Worm (Caenorhabditis elegans): Measurements from ENCODE around the gene C31E10.6.

C31E10.6 gene

ce11 chrX:14016698-14017097 is 20.6 kb downstream of the C31E10.6 start (continued):
- TF ChIP-seq hpl-2 (GFP tag; optimal IDR thresholded peaks at IDR 0.05) (no peak), hlh-17 (GFP tag; optimal IDR thresholded peaks at IDR 0.05; ENCODE audit: borderline replicate concordance) (no peak), pqm-1 (tag; optimal IDR thresholded peaks at IDR 0.05) (no peak), fkh-4 (tag; optimal IDR thresholded peaks at IDR 0.05; ENCODE audit: borderline replicate concordance) (no peak), nhr-28 (tag; optimal IDR thresholded peaks at IDR 0.05) (no peak), nhr-85 (tag) (no peak), lin-35 (GFP tag; optimal IDR thresholded peaks at IDR 0.05) (peak in 1 of 2 experiments; percentile 59), zip-4 (GFP tag; optimal IDR thresholded peaks at IDR 0.05) (no peak)

- TF ChIP-seq mab-9 (GFP tag; IDR thresholded peaks at IDR 0.05), result no peak
- no peak for TF ChIP-seq elt-3 (tag; optimal IDR thresholded peaks at IDR 0.05)
- TF ChIP-seq efl-3 (GFP tag; optimal IDR thresholded peaks at IDR 0.05), result no peak
- TF ChIP-seq C34B4.2 (tag; optimal IDR thresholded peaks at IDR 0.05), result no peak
- TF ChIP-seq ceh-8 (GFP tag; optimal IDR thresholded peaks at IDR 0.05), result no peak
- no peak for TF ChIP-seq nhr-71 (tag; optimal IDR thresholded peaks at IDR 0.05)
- no peak for TF ChIP-seq ceh-90 (tag; optimal IDR thresholded peaks at IDR 0.05)
- TF ChIP-seq nhr-90 (tag; optimal IDR thresholded peaks at IDR 0.05; ENCODE audit: poor library complexity), result no peak
- TF ChIP-seq isw-1 (GFP tag; IDR thresholded peaks at IDR 0.05), result no peak
- no peak for TF ChIP-seq C04F5.9 (tag; optimal IDR thresholded peaks at IDR 0.05)
These were observed 24.2 kb downstream of the C31E10.6 start, which contains the start of gene C04C11.1 for ce11 chrX:14020290-14020689. TSS of gene C04C11.1 (plus strand) at chrX:14020590.

ce11 chrX:14024400-14024953 is 28.3 kb downstream of the C31E10.6 start:
- TF ChIP-seq fkh-8 (tag; optimal IDR thresholded peaks at IDR 0.05) (no peak), mdl-1 (tag; optimal IDR thresholded peaks at IDR 0.05) (no peak), nhr-20 (tag; optimal IDR thresholded peaks at IDR 0.05) (peak; percentile 15), ceh-82 (tag; optimal IDR thresholded peaks at IDR 0.05) (no peak), lin-35 (GFP tag; optimal IDR thresholded peaks at IDR 0.05) (peak in 1 of 2 experiments; percentile 26), snpc-4 (tag; optimal IDR thresholded peaks at IDR 0.05) (no peak), lin-14 (GFP tag; optimal IDR thresholded peaks at IDR 0.05) (peak; percentile 40), pax-3 (tag; optimal IDR thresholded peaks at IDR 0.05) (no peak), efl-1 (optimal IDR thresholded peaks at IDR 0.05) (no peak), efl-1 (GFP tag; optimal IDR thresholded peaks at IDR 0.05 in 1 of 2) (no peak), skn-1 (tag; optimal IDR thresholded peaks at IDR 0.05) (no peak), nhr-76 (tag; optimal IDR thresholded peaks at IDR 0.05) (no peak), ets-5 (GFP tag; IDR thresholded peaks at IDR 0.05) (no peak), zag-1 (tag; optimal IDR thresholded peaks at IDR 0.05) (no peak), unc-30 (tag; optimal IDR thresholded peaks at IDR 0.05) (no peak), dsc-1 (tag; optimal IDR thresholded peaks at IDR 0.05) (no peak), elt-2 (tag; optimal IDR thresholded peaks at IDR 0.05) (peak; percentile 50)

ce11 chrX:14026893-14027292 is 30.8 kb downstream of the C31E10.6 start:
- TF ChIP-seq C04F5.9 (tag; optimal IDR thresholded peaks at IDR 0.05) (no peak), isw-1 (GFP tag; IDR thresholded peaks at IDR 0.05) (no peak), Y116A8C.19 (tag; optimal IDR thresholded peaks at IDR 0.05; ENCODE audit: borderline replicate concordance) (no peak), vab-15 (tag; optimal IDR thresholded peaks at IDR 0.05) (no peak), lin-35 (GFP tag; optimal IDR thresholded peaks at IDR 0.05) (no peak), efl-1 (optimal IDR thresholded peaks at IDR 0.05) (no peak), efl-1 (GFP tag; optimal IDR thresholded peaks at IDR 0.05 in 1 of 2) (no peak), pqm-1 (tag; optimal IDR thresholded peaks at IDR 0.05) (no peak), pag-3 (tag; optimal IDR thresholded peaks at IDR 0.05; ENCODE audit: borderline replicate concordance, insufficient read depth) (no peak), swsn-7 (tag; optimal IDR thresholded peaks at IDR 0.05) (no peak), ceh-63 (GFP tag; optimal IDR thresholded peaks at IDR 0.05) (no peak), ceh-8 (GFP tag; optimal IDR thresholded peaks at IDR 0.05) (no peak), nhr-237 (tag; optimal IDR thresholded peaks at IDR 0.05) (no peak)
